Worm (Caenorhabditis elegans) whole organism, young adult: ENCODE results near the gene F23F1.2.

Source experiments
- C06A6.2 ChIP-seq: fragments of 200-800 bp; sonication (Bioruptor generic); conservative IDR thresholded peaks from 2 replicates; pipeline ENCODE4 v1.3.6; 2022; ENCODE audit warnings: missing genetic modification characterization, missing compliant biosample characterization
- F10E7.11 ChIP-seq: sonication (generic microtip); optimal IDR thresholded peaks from 2 replicates; lab custom pipeline; 2017; ENCODE audit warnings: mild to moderate bottlenecking, missing genetic modification characterization, moderate library complexity, missing compliant biosample characterization
- F33H1.4 ChIP-seq: fragments of 200-800 bp; sonication (Bioruptor generic); IDR thresholded peaks from 2 replicates; pipeline ENCODE4 v1.3.6; 2022; ENCODE audit warnings: missing genetic modification reagents, missing genetic modification characterization, missing compliant biosample characterization
- F37B4.10 ChIP-seq: fragments of 200-800 bp; sonication (Bioruptor generic); IDR thresholded peaks from 2 replicates; pipeline ENCODE4 v1.3.6; 2022; ENCODE audit warnings: missing genetic modification characterization, missing compliant biosample characterization
- T26A5.8 ChIP-seq: sonication (generic microtip); optimal IDR thresholded peaks from 2 replicates; lab custom pipeline; 2016; ENCODE audit warnings: missing genetic modification characterization, missing compliant biosample characterization
- Y53G8AR.9 ChIP-seq: fragments of 200-800 bp; sonication (Bioruptor generic); conservative IDR thresholded peaks from 2 replicates; pipeline ENCODE4 v1.3.6; 2022; ENCODE audit warnings: missing genetic modification reagents, missing genetic modification characterization, missing compliant biosample characterization
- ZK185.1 ChIP-seq: sonication (generic microtip); optimal IDR thresholded peaks from 2 replicates; lab custom pipeline; 2016; ENCODE audit warnings: mild to moderate bottlenecking, missing genetic modification characterization, missing compliant biosample characterization; ENCODE audit not compliant: poor library complexity, severe bottlenecking
- ama-1 ChIP-seq, 3 experiments: fragments of 150-350 bp in 1 of 3; sonication (generic microtip) in 2 of 3; optimal IDR thresholded peaks; 2 replicates each; lab custom pipeline; 2014 to 2018; ENCODE audit warnings: missing biosample characterization in 2 of 3, missing genetic modification characterization in 2 of 3, missing genetic modification reagents in 2 of 3
- attf-3 ChIP-seq: fragments of 200-800 bp; sonication (Bioruptor generic); conservative IDR thresholded peaks from 2 replicates; pipeline ENCODE4 v1.3.6; 2022; ENCODE audit warnings: missing genetic modification reagents, missing genetic modification characterization, missing compliant biosample characterization
- cebp-1 ChIP-seq, 2 experiments: fragments of 200-800 bp in 1 of 2; sonication (Bioruptor generic) in 1 of 2; sonication (generic microtip) in 1 of 2; IDR thresholded peaks in 1 of 2; optimal IDR thresholded peaks in 1 of 2; 2 replicates each; pipeline versions ENCODE4 v1.3.6 to Lab custom; 2017 to 2022; ENCODE audit warnings: missing compliant biosample characterization in 2 of 2, missing genetic modification characterization in 2 of 2, mild to moderate bottlenecking in 1 of 2, missing genetic modification reagents in 1 of 2, moderate library complexity in 1 of 2
- cebp-2 ChIP-seq: fragments of 200-800 bp; sonication (Bioruptor generic); IDR thresholded peaks from 2 replicates; pipeline ENCODE4 v1.3.6; 2022; ENCODE audit warnings: missing genetic modification characterization, missing compliant biosample characterization
- ceh-100 ChIP-seq: fragments of 200-800 bp; sonication (Bioruptor generic); IDR thresholded peaks from 2 replicates; pipeline ENCODE4 v1.3.6; 2022; ENCODE audit warnings: missing genetic modification reagents, missing genetic modification characterization, missing compliant biosample characterization
- ceh-58 ChIP-seq: fragments of 200-800 bp; sonication (Bioruptor generic); IDR thresholded peaks from 2 replicates; pipeline ENCODE4 v1.3.6; 2022; ENCODE audit warnings: missing genetic modification characterization, missing compliant biosample characterization
- ceh-91 ChIP-seq: fragments of 200-800 bp; sonication (Bioruptor generic); IDR thresholded peaks from 2 replicates; pipeline ENCODE4 v1.3.6; 2022; ENCODE audit warnings: missing genetic modification reagents, missing genetic modification characterization, missing compliant biosample characterization
- die-1 ChIP-seq: sonication (generic microtip); optimal IDR thresholded peaks from 2 replicates; lab custom pipeline; 2016; ENCODE audit warnings: missing genotype, mild to moderate bottlenecking, missing genetic modification characterization, missing compliant biosample characterization
- egl-18 ChIP-seq: fragments of 200-800 bp; sonication (Bioruptor generic); IDR thresholded peaks from 2 replicates; pipeline ENCODE4 v1.3.6; 2022; ENCODE audit warnings: missing genetic modification reagents, missing genetic modification characterization, missing compliant biosample characterization
- egl-44 ChIP-seq: fragments of 200-800 bp; sonication (Bioruptor generic); IDR thresholded peaks from 2 replicates; pipeline ENCODE4 v1.3.6; 2022; ENCODE audit warnings: missing genetic modification reagents, missing genetic modification characterization, missing compliant biosample characterization
- egrh-3 ChIP-seq: fragments of 200-800 bp; sonication (Bioruptor generic); IDR thresholded peaks from 2 replicates; pipeline ENCODE4 v1.3.6; 2022; ENCODE audit warnings: missing genetic modification reagents, missing genetic modification characterization, missing compliant biosample characterization
- ets-4 ChIP-seq: fragments of 200-800 bp; sonication (Bioruptor generic); optimal IDR thresholded peaks from 2 replicates; lab custom pipeline; 2018; ENCODE audit warnings: mild to moderate bottlenecking, missing genetic modification characterization, missing compliant biosample characterization
- him-1 ChIP-seq: sonication (generic microtip); optimal IDR thresholded peaks from 2 replicates; lab custom pipeline; 2016; ENCODE audit warnings: missing genotype, missing genetic modification reagents, missing genetic modification characterization, missing compliant biosample characterization
- let-526 ChIP-seq: fragments of 200-800 bp; sonication (Bioruptor generic); IDR thresholded peaks from 2 replicates; pipeline ENCODE4 v1.3.6; 2022; ENCODE audit warnings: missing genetic modification reagents, missing genetic modification characterization, missing compliant biosample characterization
- let-607 ChIP-seq, 2 experiments: fragments of 200-800 bp in 1 of 2; sonication (Bioruptor generic) in 1 of 2; sonication (generic microtip) in 1 of 2; optimal IDR thresholded peaks; 2 replicates each; lab custom pipeline; 2016 to 2018; ENCODE audit warnings: mild to moderate bottlenecking in 2 of 2, missing compliant biosample characterization in 2 of 2, missing genetic modification characterization in 2 of 2, moderate library complexity in 2 of 2, missing genotype in 1 of 2
- lin-35 ChIP-seq, 3 experiments: fragments of 150-350 bp in 2 of 3; sonication (generic microtip) in 1 of 3; optimal IDR thresholded peaks; 2 replicates each; lab custom pipeline; 2014 to 2018; ENCODE audit warnings: missing biosample characterization in 3 of 3, missing genetic modification characterization in 3 of 3, missing genetic modification reagents in 3 of 3
- lir-1 ChIP-seq: fragments of 200-800 bp; sonication (Bioruptor generic); conservative IDR thresholded peaks from 2 replicates; pipeline ENCODE4 v1.3.6; 2022; ENCODE audit warnings: missing genetic modification reagents, missing genetic modification characterization, missing compliant biosample characterization
- lsl-1 ChIP-seq: fragments of 200-800 bp; sonication (Bioruptor generic); optimal IDR thresholded peaks from 2 replicates; lab custom pipeline; 2018; ENCODE audit warnings: mild to moderate bottlenecking, missing genetic modification characterization, moderate library complexity, missing compliant biosample characterization
- madf-8 ChIP-seq: fragments of 200-800 bp; sonication (Bioruptor generic); conservative IDR thresholded peaks from 2 replicates; pipeline ENCODE4 v1.3.6; 2022; ENCODE audit warnings: missing genetic modification reagents, missing genetic modification characterization, missing compliant biosample characterization
- mel-28 ChIP-seq: sonication (generic microtip); optimal IDR thresholded peaks from 2 replicates; lab custom pipeline; 2016; ENCODE audit warnings: borderline replicate concordance, mild to moderate bottlenecking, missing genetic modification characterization, missing compliant biosample characterization
- mes-4 ChIP-seq: sonication (generic microtip); optimal IDR thresholded peaks from 2 replicates; lab custom pipeline; 2016; ENCODE audit warnings: missing genotype, missing genetic modification characterization, missing compliant biosample characterization
- nfya-1 ChIP-seq: sonication (generic microtip); optimal IDR thresholded peaks from 2 replicates; lab custom pipeline; 2017; ENCODE audit warnings: antibody characterized with exemption, missing compliant biosample characterization, missing genetic modification characterization, borderline replicate concordance; ENCODE audit not compliant: insufficient read depth
- nhr-90 ChIP-seq: sonication (generic microtip); optimal IDR thresholded peaks from 2 replicates; lab custom pipeline; 2016; ENCODE audit warnings: missing genotype, mild to moderate bottlenecking, missing genetic modification characterization, missing compliant biosample characterization
- pbrm-1 ChIP-seq: fragments of 200-800 bp; sonication (Bioruptor generic); IDR thresholded peaks from 2 replicates; pipeline ENCODE4 v1.3.6; 2022; ENCODE audit warnings: missing genetic modification reagents, missing genetic modification characterization, missing compliant biosample characterization
- rcor-1 ChIP-seq: fragments of 200-800 bp; sonication (Bioruptor generic); IDR thresholded peaks from 2 replicates; pipeline ENCODE4 v1.3.6; 2022; ENCODE audit warnings: missing genetic modification reagents, missing genetic modification characterization, missing compliant biosample characterization
- rec-8 ChIP-seq, 2 experiments: sonication (generic microtip); optimal IDR thresholded peaks; 2 replicates each; lab custom pipeline; 2016; ENCODE audit warnings: mild to moderate bottlenecking in 2 of 2, missing genetic modification characterization in 2 of 2, missing genetic modification reagents in 2 of 2, missing genotype in 2 of 2, missing biosample characterization in 1 of 2, missing compliant biosample characterization in 1 of 2, moderate library complexity in 1 of 2
- repo-1 ChIP-seq: sonication (generic microtip); optimal IDR thresholded peaks from 2 replicates; lab custom pipeline; 2017; ENCODE audit warnings: mild to moderate bottlenecking, missing genetic modification characterization, missing compliant biosample characterization
- snpc-1.3 ChIP-seq: sonication (generic microtip); optimal IDR thresholded peaks from 2 replicates; lab custom pipeline; 2017; ENCODE audit warnings: missing genetic modification characterization, mild to moderate bottlenecking, missing compliant biosample characterization, antibody characterized with exemption, moderate library complexity, missing genotype, missing genetic modification reagents; ENCODE audit not compliant: insufficient read depth
- tlf-1 ChIP-seq: fragments of 200-800 bp; sonication (Bioruptor generic); optimal IDR thresholded peaks from 2 replicates; lab custom pipeline; 2018; ENCODE audit warnings: mild to moderate bottlenecking, missing genetic modification characterization, missing compliant biosample characterization
- unc-130 ChIP-seq: sonication (generic microtip); optimal IDR thresholded peaks from 2 replicates; lab custom pipeline; 2016; ENCODE audit warnings: missing genetic modification reagents, missing genetic modification characterization, missing compliant biosample characterization
- zim-3 ChIP-seq: sonication (generic microtip); optimal IDR thresholded peaks from 2 replicates; lab custom pipeline; 2017; ENCODE audit warnings: mild to moderate bottlenecking, missing genetic modification characterization, moderate library complexity, missing compliant biosample characterization
- ztf-3 ChIP-seq: fragments of 200-800 bp; sonication (Bioruptor generic); optimal IDR thresholded peaks from 2 replicates; lab custom pipeline; 2018; ENCODE audit warnings: mild to moderate bottlenecking, missing genetic modification characterization, missing compliant biosample characterization
- ztf-6 ChIP-seq: fragments of 200-800 bp; sonication (Bioruptor generic); IDR thresholded peaks from 2 replicates; pipeline ENCODE4 v1.3.6; 2022; ENCODE audit warnings: missing genetic modification reagents, missing genetic modification characterization, missing compliant biosample characterization

Gene F23F1.2

ce11 chrII:29578-29977 lies 4.4 kb upstream of the F23F1.2 start:
- no peak for TF ChIP-seq C06A6.2
- no peak for TF ChIP-seq rcor-1
- TF ChIP-seq egl-44 (GFP tag; lab: Robert Waterston, UW) = no peak
- no peak for TF ChIP-seq lin-35 (GFP tag; optimal IDR thresholded peaks at IDR 0.05; lab: Kevin White, UChicago)
- TF ChIP-seq, all 124 proteins: peak for 0

- no peak for TF ChIP-seq ztf-6
- TF ChIP-seq egl-18 (GFP tag; lab: Robert Waterston, UW) = no peak
- TF ChIP-seq mel-28 (tag; lab: Kevin White, UChicago) = no peak
- TF ChIP-seq cebp-2 (GFP tag; lab: Robert Waterston, UW) = no peak
- TF ChIP-seq let-526 (GFP tag; lab: Robert Waterston, UW) = no peak
- no peak for TF ChIP-seq nfya-1 (tag; lab: Kevin White, UChicago)
- TF ChIP-seq lir-1 (GFP tag; lab: Robert Waterston, UW) = no peak
- peak; percentile 79 for TF ChIP-seq attf-3
- no peak for TF ChIP-seq ceh-58
- TF ChIP-seq cebp-1 (GFP tag; IDR thresholded peaks at IDR 0.05; lab: Robert Waterston, UW) = peak; percentile 94
- peak; percentile 98 for TF ChIP-seq cebp-1 (tag; optimal IDR thresholded peaks at IDR 0.05; lab: Kevin White, UChicago)
- no peak for TF ChIP-seq ceh-91
These were observed 2.5 kb upstream of the F23F1.2 start, which contains the start of the genes F23F1.5 and fbxc-54 for ce11 chrII:31521-31920. Gene F23F1.5, minus strand, starts transcription at chrII:31584. Gene fbxc-54, plus strand, starts transcription at chrII:31719.

- TF ChIP-seq F37B4.10 (GFP tag; lab: Robert Waterston, UW) = no peak
- no peak for TF ChIP-seq egl-44 (GFP tag; lab: Robert Waterston, UW)
- TF ChIP-seq let-526 (GFP tag; lab: Robert Waterston, UW) = no peak
- TF ChIP-seq madf-8 (GFP tag; lab: Robert Waterston, UW) = no peak
- no peak for TF ChIP-seq ceh-100 (GFP tag; lab: Robert Waterston, UW)
- TF ChIP-seq egrh-3 (GFP tag; lab: Robert Waterston, UW) = no peak
- no peak for TF ChIP-seq let-607 (tag; optimal IDR thresholded peaks at IDR 0.05; lab: Kevin White, UChicago)
- TF ChIP-seq ztf-3 (GFP tag; lab: Kevin White, UChicago) = no peak
- no peak for TF ChIP-seq egl-18 (GFP tag; lab: Robert Waterston, UW)
These were observed 3.2 kb downstream of the F23F1.2 start, which contains the start of gene F23F1.6 for ce11 chrII:37213-37612. Gene F23F1.6, minus strand, starts transcription at chrII:37313.

- TF ChIP-seq ets-4 (GFP tag; lab: Kevin White, UChicago) (no peak), T26A5.8 (no peak), him-1 (no peak), zim-3 (tag; lab: Kevin White, UChicago) (no peak), die-1 (tag; lab: Kevin White, UChicago) (no peak), nhr-90 (no peak), lsl-1 (GFP tag; lab: Kevin White, UChicago) (no peak), F33H1.4 (GFP tag; lab: Robert Waterston, UW) (no peak), F10E7.11 (tag; lab: Kevin White, UChicago) (no peak)
- TF ChIP-seq, all 124 proteins: peak for 0
These were observed 5.4 kb downstream of the F23F1.2 start, which contains the start of gene spp-24 for ce11 chrII:39437-39836. Gene spp-24, minus strand, starts transcription at chrII:39537.

ce11 chrII:41914-42313 lies 7.9 kb downstream of the F23F1.2 start, which contains the start of gene F23F1.10:
Gene F23F1.10, minus strand, starts transcription at chrII:41982.
- TF ChIP-seq snpc-1.3 (tag; lab: Kevin White, UChicago) (peak; percentile 11), Y53G8AR.9 (no peak), repo-1 (tag; lab: Kevin White, UChicago) (peak; percentile 48), ztf-3 (GFP tag; lab: Kevin White, UChicago) (no peak), rec-8 (tag; optimal IDR thresholded peaks at IDR 0.05; lab: Kevin White, UChicago) (peak in 1 of 2 experiments; percentile 14), ztf-6 (no peak), unc-130 (GFP tag; lab: Kevin White, UChicago) (no peak), pbrm-1 (GFP tag; lab: Robert Waterston, UW) (peak; percentile 55; the same call in 1 of the 2 replicates), ama-1 (optimal IDR thresholded peaks at IDR 0.05; lab: Kevin White, UChicago) (no peak), ama-1 (GFP tag; optimal IDR thresholded peaks at IDR 0.05; lab: Kevin White, UChicago) (peak in 1 of 2 experiments; percentile 31), tlf-1 (GFP tag; lab: Kevin White, UChicago) (peak; percentile 34), mes-4 (tag; lab: Kevin White, UChicago) (no peak), madf-8 (GFP tag; lab: Robert Waterston, UW) (no peak), ZK185.1 (tag; lab: Kevin White, UChicago) (no peak)
